Worm (Caenorhabditis elegans) whole organism, young adult: ENCODE results near the gene ergi-3.

Experiments used
- F52B5.7 ChIP-seq: sonication (generic microtip); optimal IDR thresholded peaks from 2 replicates; lab custom pipeline; 2016; ENCODE audit warnings: mild to moderate bottlenecking, missing genetic modification characterization, missing compliant biosample characterization
- bed-1 ChIP-seq: fragments of 200-800 bp; sonication (Bioruptor generic); IDR thresholded peaks from 2 replicates; pipeline ENCODE4 v1.3.6; 2022; ENCODE audit warnings: missing genetic modification reagents, missing genetic modification characterization, missing compliant biosample characterization
- chd-7 ChIP-seq: sonication (generic microtip); optimal IDR thresholded peaks from 2 replicates; lab custom pipeline; 2016; ENCODE audit warnings: mild to moderate bottlenecking, missing genetic modification characterization, moderate library complexity, missing compliant biosample characterization
- die-1 ChIP-seq: sonication (generic microtip); optimal IDR thresholded peaks from 2 replicates; lab custom pipeline; 2016; ENCODE audit warnings: missing genotype, mild to moderate bottlenecking, missing genetic modification characterization, missing compliant biosample characterization
- fkh-3 ChIP-seq: sonication (generic microtip); optimal IDR thresholded peaks from 2 replicates; lab custom pipeline; 2016; ENCODE audit warnings: mild to moderate bottlenecking, missing genetic modification characterization, missing compliant biosample characterization
- unc-130 ChIP-seq: sonication (generic microtip); optimal IDR thresholded peaks from 2 replicates; lab custom pipeline; 2016; ENCODE audit warnings: missing genetic modification reagents, missing genetic modification characterization, missing compliant biosample characterization

- TF ChIP-seq bed-1 (GFP tag; lab: Robert Waterston, UW) = no peak
- TF ChIP-seq fkh-3 = no peak
- TF ChIP-seq unc-130 (GFP tag; lab: Kevin White, UChicago) = no peak
- TF ChIP-seq chd-7 (tag; lab: Kevin White, UChicago) = no peak
- TF ChIP-seq die-1 (tag; lab: Kevin White, UChicago) = no peak
- TF ChIP-seq F52B5.7 (tag; lab: Kevin White, UChicago) = no peak
These were observed 4.4 kb upstream of the ergi-3 start for ce11 chrX:15621001-15621400.
